Worm (Caenorhabditis elegans) whole organism, L4 larva: ENCODE data around the gene R01H2.8.
A peak's percentile ranks its signal among the peaks of the same experiment; 100 is the strongest.

Source experiments
- D1046.2 ChIP-seq: fragments of 200-800 bp; sonication (Bioruptor generic); IDR thresholded peaks from 2 replicates; pipeline ENCODE4 v1.3.6; 2022; ENCODE audit warnings: missing genetic modification characterization, missing compliant biosample characterization
- R02D3.7 ChIP-seq: fragments of 150-350 bp; sonication (generic microtip); optimal IDR thresholded peaks from 3 replicates; lab custom pipeline; 2014; ENCODE audit warnings: missing biosample characterization, missing genetic modification characterization
- T20F7.1 ChIP-seq: fragments of 200-800 bp; sonication (Bioruptor generic); optimal IDR thresholded peaks from 2 replicates; lab custom pipeline; 2018; ENCODE audit warnings: mild to moderate bottlenecking, missing genetic modification characterization, missing compliant biosample characterization
- Y48G9A.11 ChIP-seq: fragments of 200-800 bp; sonication (Bioruptor generic); IDR thresholded peaks from 2 replicates; pipeline ENCODE4 v1.3.6; 2022; ENCODE audit warnings: missing genetic modification reagents, missing genetic modification characterization, missing compliant biosample characterization
- Y5F2A.4 ChIP-seq: fragments of 200-800 bp; sonication (Bioruptor generic); optimal IDR thresholded peaks from 2 replicates; lab custom pipeline; 2018; ENCODE audit warnings: mild to moderate bottlenecking, missing genetic modification characterization, missing compliant biosample characterization
- aha-1 ChIP-seq: fragments of 150-350 bp; peaks from one replicate; lab custom pipeline; 2014; ENCODE audit warnings: missing biosample characterization, missing genetic modification characterization
- ceh-82 ChIP-seq: sonication (generic microtip); optimal IDR thresholded peaks from 2 replicates; lab custom pipeline; 2017; ENCODE audit warnings: missing biosample characterization, missing genetic modification characterization
- dpl-1 ChIP-seq: fragments of 150-350 bp; optimal IDR thresholded peaks from 2 replicates; lab custom pipeline; 2014; ENCODE audit warnings: missing biosample characterization, missing genetic modification reagents, missing genetic modification characterization
- duxl-1 ChIP-seq: sonication (generic microtip); optimal IDR thresholded peaks from 2 replicates; lab custom pipeline; 2016; ENCODE audit warnings: mild to moderate bottlenecking, missing genetic modification characterization, moderate library complexity, missing compliant biosample characterization; ENCODE audit not compliant: poor library complexity
- dve-1 ChIP-seq: sonication (generic microtip); optimal IDR thresholded peaks from 2 replicates; lab custom pipeline; 2017; ENCODE audit warnings: antibody characterized with exemption, mild to moderate bottlenecking, missing genetic modification characterization, missing compliant biosample characterization; ENCODE audit not compliant: insufficient read depth
- egl-27 ChIP-seq: sonication (generic microtip); optimal IDR thresholded peaks from 3 replicates; lab custom pipeline; 2017; ENCODE audit warnings: missing biosample characterization, missing genetic modification reagents, missing genetic modification characterization
- egl-43 ChIP-seq: fragments of 200-800 bp; sonication (Bioruptor generic); IDR thresholded peaks from 2 replicates; pipeline ENCODE4 v1.3.6; 2022; ENCODE audit warnings: missing genetic modification reagents, missing genetic modification characterization, missing compliant biosample characterization
- fos-1 ChIP-seq: fragments of 150-350 bp; optimal IDR thresholded peaks from 2 replicates; lab custom pipeline; 2014; ENCODE audit warnings: missing biosample characterization, missing genetic modification characterization
- hlh-11 ChIP-seq: fragments of 200-800 bp; sonication (Bioruptor generic); optimal IDR thresholded peaks from 2 replicates; lab custom pipeline; 2018; ENCODE audit warnings: mild to moderate bottlenecking, missing genetic modification characterization, missing compliant biosample characterization
- hlh-30 ChIP-seq: sonication (generic microtip); optimal IDR thresholded peaks from 2 replicates; lab custom pipeline; 2017; ENCODE audit warnings: antibody characterized with exemption, mild to moderate bottlenecking, missing genetic modification characterization, missing compliant biosample characterization; ENCODE audit not compliant: insufficient read depth
- hmg-1.1 ChIP-seq: fragments of 200-800 bp; sonication (Bioruptor generic); IDR thresholded peaks from 2 replicates; pipeline ENCODE4 v1.3.6; 2022; ENCODE audit warnings: missing genetic modification reagents, missing genetic modification characterization, missing compliant biosample characterization
- lim-7 ChIP-seq: fragments of 200-800 bp; sonication (Bioruptor generic); IDR thresholded peaks from 2 replicates; pipeline ENCODE4 v1.3.6; 2022; ENCODE audit warnings: missing genetic modification characterization, missing compliant biosample characterization
- lin-1 ChIP-seq: fragments of 200-800 bp; sonication (Bioruptor generic); IDR thresholded peaks from 2 replicates; pipeline ENCODE4 v1.3.6; 2022; ENCODE audit warnings: missing genetic modification reagents, missing genetic modification characterization, missing compliant biosample characterization
- lir-3 ChIP-seq: sonication (generic microtip); optimal IDR thresholded peaks from 2 replicates; lab custom pipeline; 2016; ENCODE audit warnings: mild to moderate bottlenecking, missing genetic modification characterization, missing compliant biosample characterization
- lsy-2 ChIP-seq, 2 experiments: fragments of 150-350 bp in 1 of 2; sonication (generic microtip) in 1 of 2; optimal IDR thresholded peaks; 2 replicates each; lab custom pipeline; 2014 to 2017; ENCODE audit warnings: missing biosample characterization in 2 of 2, missing genetic modification characterization in 2 of 2
- mep-1 ChIP-seq: fragments of 150-350 bp; sonication (generic microtip); optimal IDR thresholded peaks from 3 replicates; lab custom pipeline; 2014; ENCODE audit warnings: missing biosample characterization, missing genetic modification characterization
- mes-2 ChIP-seq: sonication (generic microtip); optimal IDR thresholded peaks from 2 replicates; lab custom pipeline; 2016; ENCODE audit warnings: missing genotype, mild to moderate bottlenecking, missing genetic modification characterization, missing compliant biosample characterization; ENCODE audit not compliant: poor library complexity, severe bottlenecking
- mxl-2 ChIP-seq: fragments of 200-800 bp; sonication (Bioruptor generic); conservative IDR thresholded peaks from 2 replicates; pipeline ENCODE4 v1.3.6; 2022; ENCODE audit warnings: missing genetic modification reagents, missing genetic modification characterization, missing compliant biosample characterization
- nhr-6 ChIP-seq: fragments of 150-350 bp; optimal IDR thresholded peaks from 2 replicates; lab custom pipeline; 2014; ENCODE audit warnings: missing biosample characterization, missing genetic modification characterization
- pha-4 ChIP-seq, 2 experiments: fragments of 150-350 bp in 1 of 2; fragments of 200-800 bp in 1 of 2; sonication (Bioruptor generic) in 1 of 2; IDR thresholded peaks in 1 of 2; optimal IDR thresholded peaks in 1 of 2; 2 replicates each; pipeline versions ENCODE4 v1.3.6 to Lab custom; 2014 to 2022; ENCODE audit warnings: missing genetic modification characterization in 2 of 2, missing genetic modification reagents in 2 of 2, missing biosample characterization in 1 of 2, missing compliant biosample characterization in 1 of 2
- php-3 ChIP-seq: fragments of 200-800 bp; sonication (Bioruptor generic); IDR thresholded peaks from 2 replicates; pipeline ENCODE4 v1.3.6; 2022; ENCODE audit warnings: missing genetic modification reagents, missing genetic modification characterization, missing compliant biosample characterization
- pqm-1 ChIP-seq: sonication (generic microtip); optimal IDR thresholded peaks from 2 replicates; lab custom pipeline; 2017; ENCODE audit warnings: missing biosample characterization, missing genetic modification characterization
- saeg-2 ChIP-seq: fragments of 200-800 bp; sonication (Bioruptor generic); IDR thresholded peaks from 2 replicates; pipeline ENCODE4 v1.3.6; 2022; ENCODE audit warnings: missing genetic modification reagents, missing genetic modification characterization, missing compliant biosample characterization
- sdz-12 ChIP-seq: fragments of 200-800 bp; sonication (Bioruptor generic); optimal IDR thresholded peaks from 2 replicates; lab custom pipeline; 2018; ENCODE audit warnings: mild to moderate bottlenecking, missing genetic modification characterization, missing compliant biosample characterization
- set-16 ChIP-seq: fragments of 200-800 bp; sonication (Bioruptor generic); IDR thresholded peaks from 2 replicates; pipeline ENCODE4 v1.3.6; 2022; ENCODE audit warnings: missing genetic modification reagents, missing genetic modification characterization, missing compliant biosample characterization
- snpc-1.2 ChIP-seq: fragments of 200-800 bp; sonication (Bioruptor generic); IDR thresholded peaks from 2 replicates; pipeline ENCODE4 v1.3.6; 2022; ENCODE audit warnings: missing genetic modification reagents, missing genetic modification characterization, missing compliant biosample characterization
- unc-39 ChIP-seq: sonication (generic microtip); optimal IDR thresholded peaks from 2 replicates; lab custom pipeline; 2017; ENCODE audit warnings: missing biosample characterization, missing genetic modification characterization
- unc-62 ChIP-seq, 3 experiments: fragments of 150-350 bp in 1 of 3; sonication (generic microtip); optimal IDR thresholded peaks in 2 of 3; peaks in 1 of 3; 1 replicate in 1 of 3; 2 replicates in 2 of 3; lab custom pipeline; 2014 to 2017; ENCODE audit warnings: missing biosample characterization in 3 of 3, missing genetic modification characterization in 3 of 3, missing genetic modification reagents in 3 of 3, missing genotype in 1 of 3
- ztf-11 ChIP-seq: fragments of 150-350 bp; optimal IDR thresholded peaks from 2 replicates; lab custom pipeline; 2014; ENCODE audit warnings: missing biosample characterization, missing genetic modification characterization

Gene R01H2.8

DNA sequence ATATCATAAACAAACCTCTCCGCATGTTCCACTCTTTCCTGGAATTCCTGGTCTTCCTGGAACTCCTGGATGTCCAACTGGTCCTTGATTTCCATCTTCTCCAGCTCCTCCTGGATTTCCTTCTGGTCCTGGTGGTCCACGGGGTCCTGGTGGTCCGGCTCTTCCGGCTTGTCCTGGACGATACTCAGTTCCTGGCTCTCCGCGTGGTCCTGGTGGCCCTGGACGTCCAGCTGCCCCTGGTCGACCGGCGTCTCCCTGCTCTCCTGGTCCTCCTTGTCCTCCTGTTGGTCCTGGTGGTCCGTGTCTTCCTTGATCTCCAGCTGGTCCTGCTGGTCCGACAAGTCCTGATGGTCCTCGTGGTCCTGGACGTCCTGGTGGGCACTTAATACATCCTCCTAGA, 49.1 kb upstream of the R01H2.8 start:
- TF ChIP-seq egl-43 (GFP tag; lab: Robert Waterston, UW) (peak; percentile 11; the same call in 1 of the 2 replicates), aha-1 (tag; lab: Kevin White, UChicago) (peak; percentile 73), lir-3 (tag; lab: Kevin White, UChicago) (no peak), php-3 (no peak), set-16 (GFP tag; lab: Robert Waterston, UW) (peak; percentile 96), T20F7.1 (GFP tag; lab: Kevin White, UChicago) (no peak)
- TF ChIP-seq, all 104 proteins: peak for 3

DNA sequence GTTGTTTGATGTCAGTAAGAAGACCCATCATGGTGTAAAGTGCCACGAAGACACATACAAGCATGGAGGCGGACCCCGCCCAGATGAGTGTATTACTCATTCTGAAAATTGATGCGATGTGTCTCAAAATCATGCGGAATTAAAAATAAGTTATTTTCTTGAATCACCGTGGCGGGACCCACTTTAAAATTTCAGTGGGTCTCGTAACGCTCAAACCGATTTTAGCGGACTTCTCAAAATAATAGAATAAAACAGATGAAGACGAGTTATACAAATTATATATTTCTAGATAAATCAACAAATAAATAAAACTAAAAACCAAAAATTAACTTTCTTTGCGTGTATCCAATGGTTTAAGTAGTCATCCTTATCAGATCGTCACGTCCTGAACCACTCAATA, 48.4 kb upstream of the R01H2.8 start, which contains the start of gene col-8:
Gene col-8 (minus strand): TSS at position 101 of the 400 bp plus-strand sequence.
- TF ChIP-seq fos-1 (tag; lab: Kevin White, UChicago), result no peak
- TF ChIP-seq nhr-6 (tag; lab: Kevin White, UChicago), result no peak

DNA sequence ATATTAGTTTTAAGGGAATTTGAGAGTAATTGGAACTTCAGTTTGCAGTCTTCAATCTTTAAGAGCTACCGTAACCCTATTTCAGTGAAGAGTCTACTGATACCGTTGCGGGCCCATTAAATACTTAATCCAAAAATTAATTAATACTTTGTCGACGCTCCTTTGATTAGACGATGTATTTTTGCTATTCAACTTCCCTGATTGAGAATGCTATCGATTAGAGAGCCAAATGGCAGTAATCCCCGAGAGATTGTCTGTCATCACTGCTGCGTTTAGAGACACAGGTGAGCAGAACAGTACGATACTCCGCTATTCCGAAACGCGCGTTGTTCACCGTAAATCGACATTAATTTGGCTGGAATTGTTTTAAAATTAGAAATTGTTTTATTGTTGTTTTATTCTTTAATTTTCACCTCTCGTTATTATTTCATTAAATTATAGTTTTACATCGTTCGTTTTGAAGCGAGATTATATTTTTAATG, 47.7 kb upstream of the R01H2.8 start, which contains the start of gene rfl-1:
Gene rfl-1 (plus strand): TSS at position 51 of the 482 bp plus-strand sequence.
- TF ChIP-seq lsy-2 (tag; optimal IDR thresholded peaks at IDR 0.05; lab: Kevin White, UChicago) (peak in 1 of 2 experiments; percentile 83), hlh-30 (tag; lab: Kevin White, UChicago) (no peak), pqm-1 (tag; lab: Kevin White, UChicago) (no peak), T20F7.1 (GFP tag; lab: Kevin White, UChicago) (peak; percentile 97), D1046.2 (no peak), hmg-1.1 (peak; percentile 25; the same call in 1 of the 2 replicates), Y48G9A.11 (GFP tag; lab: Robert Waterston, UW) (peak; percentile 98), sdz-12 (GFP tag; lab: Kevin White, UChicago) (no peak), unc-62 (GFP tag; optimal IDR thresholded peaks at IDR 0.05 in 1 of 2; lab: Kevin White, UChicago) (peak in 1 of 2 experiments; percentile 81), unc-62 (tag; optimal IDR thresholded peaks at IDR 0.05; lab: Kevin White, UChicago) (no peak), unc-39 (no peak), ceh-82 (tag; lab: Kevin White, UChicago) (no peak), lim-7 (no peak), dpl-1 (GFP tag; lab: Kevin White, UChicago) (peak; percentile 67), php-3 (no peak), ztf-11 (tag; lab: Kevin White, UChicago) (no peak), dve-1 (tag; lab: Kevin White, UChicago) (peak; percentile 40), mep-1 (tag; lab: Kevin White, UChicago) (peak; percentile 19), Y5F2A.4 (GFP tag; lab: Kevin White, UChicago) (no peak), egl-27 (tag; lab: Kevin White, UChicago) (no peak), hlh-11 (tag; lab: Kevin White, UChicago) (peak; percentile 2), mes-2 (tag; lab: Kevin White, UChicago) (peak; percentile 65), lin-1 (GFP tag; lab: Robert Waterston, UW) (no peak), duxl-1 (tag; lab: Kevin White, UChicago) (no peak), R02D3.7 (tag; lab: Kevin White, UChicago) (peak; percentile 67)
- TF ChIP-seq, all 104 proteins: peak for 11

DNA sequence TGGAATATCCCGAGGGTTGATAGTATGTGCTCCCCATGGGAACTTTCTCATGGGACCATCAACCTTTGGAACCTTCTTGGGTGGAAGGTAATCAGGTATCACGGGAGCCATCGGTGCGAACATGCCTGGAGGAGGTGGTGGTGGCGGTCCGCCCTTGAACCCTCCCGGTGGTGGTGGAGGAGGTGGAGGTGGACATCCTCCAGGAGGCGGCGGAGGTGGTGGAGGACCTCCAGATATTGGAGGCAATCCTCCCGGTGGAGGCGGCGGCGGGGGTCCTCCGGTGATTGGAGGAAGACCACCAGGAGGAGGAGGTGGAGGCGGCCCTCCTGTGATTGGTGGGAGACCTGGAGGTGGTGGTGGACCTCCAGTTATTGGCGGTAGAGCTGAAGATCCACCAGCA, 43.0 kb upstream of the R01H2.8 start:
- TF ChIP-seq snpc-1.2 (GFP tag; lab: Robert Waterston, UW), result no peak
- TF ChIP-seq mxl-2 (GFP tag; lab: Robert Waterston, UW), result peak; percentile 55; the same call in 1 of the 2 replicates
- peak; percentile 66; the same call in 1 of the 2 replicates for TF ChIP-seq pha-4 (GFP tag; IDR thresholded peaks at IDR 0.05; lab: Robert Waterston, UW)
- no peak for TF ChIP-seq pha-4 (tag; optimal IDR thresholded peaks at IDR 0.05; lab: Kevin White, UChicago)
- TF ChIP-seq saeg-2, result no peak
- TF ChIP-seq set-16 (GFP tag; lab: Robert Waterston, UW), result peak; percentile 98
- TF ChIP-seq mes-2 (tag; lab: Kevin White, UChicago), result no peak
- 0 out of 2 replicates have a peak, but pooled peaks have one; percentile 37 for TF ChIP-seq egl-43 (GFP tag; lab: Robert Waterston, UW)
